Worm (Caenorhabditis elegans) whole organism, late embryonic: ENCODE measurements around the gene ins-17.

ENCODE experiments used
- C08G9.2 ChIP-seq: sonication (generic microtip); optimal IDR thresholded peaks from 2 replicates; lab custom pipeline; 2016; ENCODE audit warnings: mild to moderate bottlenecking, missing genetic modification characterization, moderate library complexity, missing compliant biosample characterization
- F13H6.1 ChIP-seq: sonication (generic microtip); optimal IDR thresholded peaks from 2 replicates; lab custom pipeline; 2016; ENCODE audit warnings: missing genetic modification characterization, missing compliant biosample characterization
- K02D7.2 ChIP-seq: sonication (generic microtip); optimal IDR thresholded peaks from 2 replicates; lab custom pipeline; 2017; ENCODE audit warnings: mild to moderate bottlenecking, missing genetic modification characterization, missing compliant biosample characterization
- K09A11.1 ChIP-seq: sonication (generic microtip); optimal IDR thresholded peaks from 2 replicates; lab custom pipeline; 2017; ENCODE audit warnings: antibody characterized with exemption, mild to moderate bottlenecking, missing genetic modification characterization, missing compliant biosample characterization; ENCODE audit not compliant: insufficient read depth
- T23F11.4 ChIP-seq: fragments of 200-800 bp; sonication (Bioruptor generic); optimal IDR thresholded peaks from 2 replicates; lab custom pipeline; 2018; ENCODE audit warnings: mild to moderate bottlenecking, missing genetic modification characterization, missing compliant biosample characterization
- Y22D7AL.16 ChIP-seq: sonication (generic microtip); optimal IDR thresholded peaks from 2 replicates; lab custom pipeline; 2016; ENCODE audit warnings: missing genetic modification characterization, missing compliant biosample characterization
- ama-1 ChIP-seq: fragments of 150-350 bp; optimal IDR thresholded peaks from 2 replicates; lab custom pipeline; 2014
- ceh-14 ChIP-seq: sonication (generic microtip); optimal IDR thresholded peaks from 2 replicates; lab custom pipeline; 2016; ENCODE audit warnings: missing genotype, missing genetic modification characterization, missing compliant biosample characterization
- ceh-18 ChIP-seq: sonication (generic microtip); optimal IDR thresholded peaks from 2 replicates; lab custom pipeline; 2016; ENCODE audit warnings: missing genetic modification characterization, missing compliant biosample characterization
- ceh-19 ChIP-seq: fragments of 200-800 bp; sonication (Bioruptor generic); optimal IDR thresholded peaks from 2 replicates; lab custom pipeline; 2018; ENCODE audit warnings: mild to moderate bottlenecking, missing genetic modification characterization, missing compliant biosample characterization
- ceh-2 ChIP-seq: sonication (generic microtip); optimal IDR thresholded peaks from 2 replicates; lab custom pipeline; 2016; ENCODE audit warnings: missing genotype, missing genetic modification characterization, missing compliant biosample characterization
- ceh-30 ChIP-seq: fragments of 150-350 bp; optimal IDR thresholded peaks from 2 replicates; lab custom pipeline; 2014; ENCODE audit warnings: missing biosample characterization, missing genetic modification characterization
- ceh-34 ChIP-seq: sonication (generic microtip); optimal IDR thresholded peaks from 2 replicates; lab custom pipeline; 2016; ENCODE audit warnings: mild to moderate bottlenecking, missing genetic modification characterization, missing compliant biosample characterization
- ceh-45 ChIP-seq: fragments of 200-800 bp; sonication (Bioruptor generic); IDR thresholded peaks from 2 replicates; pipeline ENCODE4 v1.3.6; 2022; ENCODE audit warnings: missing genetic modification reagents, missing genetic modification characterization, missing compliant biosample characterization
- ceh-6 ChIP-seq: fragments of 200-800 bp; sonication (Bioruptor generic); optimal IDR thresholded peaks from 2 replicates; lab custom pipeline; 2018; ENCODE audit warnings: mild to moderate bottlenecking, missing genetic modification characterization, missing compliant biosample characterization
- ceh-9 ChIP-seq: sonication (generic microtip); optimal IDR thresholded peaks from 2 replicates; lab custom pipeline; 2016; ENCODE audit warnings: mild to moderate bottlenecking, missing genetic modification characterization, inconsistent platforms, missing compliant biosample characterization
- dmd-4 ChIP-seq: sonication (generic microtip); optimal IDR thresholded peaks from 2 replicates; lab custom pipeline; 2016; ENCODE audit warnings: borderline replicate concordance, missing genetic modification characterization, missing compliant biosample characterization
- dve-1 ChIP-seq: sonication (generic microtip); optimal IDR thresholded peaks from 2 replicates; lab custom pipeline; 2017; ENCODE audit warnings: antibody characterized with exemption, mild to moderate bottlenecking, missing genetic modification characterization, missing compliant biosample characterization
- elt-2 ChIP-seq: sonication (generic microtip); optimal IDR thresholded peaks from 2 replicates; lab custom pipeline; 2016; ENCODE audit warnings: missing genetic modification reagents, missing genetic modification characterization, missing compliant biosample characterization
- elt-4 ChIP-seq: sonication (generic microtip); optimal IDR thresholded peaks from 2 replicates; lab custom pipeline; 2016; ENCODE audit warnings: missing genetic modification characterization, missing compliant biosample characterization
- eyg-1 ChIP-seq: sonication (generic microtip); optimal IDR thresholded peaks from 2 replicates; lab custom pipeline; 2016; ENCODE audit warnings: missing genotype, missing genetic modification characterization, missing compliant biosample characterization
- fax-1 ChIP-seq: sonication (generic microtip); optimal IDR thresholded peaks from 2 replicates; lab custom pipeline; 2016; ENCODE audit warnings: missing genotype, missing genetic modification characterization, missing compliant biosample characterization
- fkh-10 ChIP-seq: fragments of 150-350 bp; optimal IDR thresholded peaks from 2 replicates; lab custom pipeline; 2014; ENCODE audit warnings: missing biosample characterization, missing genetic modification reagents, missing genetic modification characterization
- fkh-6 ChIP-seq: sonication (generic microtip); optimal IDR thresholded peaks from 2 replicates; lab custom pipeline; 2016; ENCODE audit warnings: missing genetic modification characterization, missing compliant biosample characterization
- hlh-13 ChIP-seq: fragments of 200-800 bp; sonication (Bioruptor generic); optimal IDR thresholded peaks from 2 replicates; lab custom pipeline; 2018; ENCODE audit warnings: mild to moderate bottlenecking, missing genetic modification characterization, missing compliant biosample characterization
- hlh-15 ChIP-seq: sonication (generic microtip); optimal IDR thresholded peaks from 2 replicates; lab custom pipeline; 2016; ENCODE audit warnings: missing genetic modification characterization, missing compliant biosample characterization
- hlh-6 ChIP-seq: sonication (generic microtip); optimal IDR thresholded peaks from 2 replicates; lab custom pipeline; 2016; ENCODE audit warnings: missing genotype, missing genetic modification characterization, missing compliant biosample characterization
- hlh-8 ChIP-seq: sonication (generic microtip); optimal IDR thresholded peaks from 2 replicates; lab custom pipeline; 2016; ENCODE audit warnings: missing genotype, missing genetic modification characterization, missing compliant biosample characterization
- lim-6 ChIP-seq: sonication (generic microtip); optimal IDR thresholded peaks from 2 replicates; lab custom pipeline; 2016; ENCODE audit warnings: missing genetic modification characterization, missing compliant biosample characterization
- madf-2 ChIP-seq: sonication (generic microtip); optimal IDR thresholded peaks from 2 replicates; lab custom pipeline; 2017; ENCODE audit warnings: missing genetic modification characterization, missing compliant biosample characterization
- mec-3 ChIP-seq: sonication (generic microtip); optimal IDR thresholded peaks from 2 replicates; lab custom pipeline; 2016; ENCODE audit warnings: borderline replicate concordance, missing genetic modification characterization, missing compliant biosample characterization
- nhr-11 ChIP-seq: fragments of 150-350 bp; optimal IDR thresholded peaks from 2 replicates; lab custom pipeline; 2014; ENCODE audit warnings: missing biosample characterization, missing genetic modification characterization
- pat-9 ChIP-seq: fragments of 200-800 bp; sonication (Bioruptor generic); optimal IDR thresholded peaks from 2 replicates; lab custom pipeline; 2018; ENCODE audit warnings: mild to moderate bottlenecking, missing genetic modification characterization, moderate library complexity, missing compliant biosample characterization
- pqm-1 ChIP-seq: sonication (generic microtip); optimal IDR thresholded peaks from 2 replicates; lab custom pipeline; 2016; ENCODE audit warnings: missing genetic modification characterization, missing compliant biosample characterization
- pros-1 ChIP-seq: fragments of 150-350 bp; optimal IDR thresholded peaks from 2 replicates; lab custom pipeline; 2014; ENCODE audit warnings: missing biosample characterization, missing genetic modification reagents, missing genetic modification characterization
- ref-2 ChIP-seq: sonication (generic microtip); optimal IDR thresholded peaks from 2 replicates; lab custom pipeline; 2016; ENCODE audit warnings: missing genetic modification characterization, missing compliant biosample characterization
- tbx-7 ChIP-seq: sonication (generic microtip); optimal IDR thresholded peaks from 2 replicates; lab custom pipeline; 2016; ENCODE audit warnings: missing genotype, missing genetic modification characterization, missing compliant biosample characterization
- zip-5 ChIP-seq: sonication (generic microtip); optimal IDR thresholded peaks from 2 replicates; lab custom pipeline; 2016; ENCODE audit warnings: missing genetic modification characterization, missing compliant biosample characterization

Gene ins-17

ce11 chrIII:4498938-4499337 lies 21.6 kb upstream of the ins-17 start, which contains the start of the genes C07G2.5 and atf-7:
C07G2.5 (minus strand) TSS chrIII:4499038.
atf-7 (minus strand) TSS chrIII:4499045.
- TF ChIP-seq ama-1 (lab: Kevin White, UChicago) (no peak), zip-5 (tag; lab: Kevin White, UChicago) (no peak), elt-2 (tag; lab: Kevin White, UChicago) (no peak), fkh-6 (tag; lab: Kevin White, UChicago) (no peak), F13H6.1 (tag; lab: Kevin White, UChicago) (no peak), dmd-4 (tag; lab: Kevin White, UChicago) (no peak), elt-4 (tag; lab: Kevin White, UChicago) (no peak), pat-9 (tag; lab: Kevin White, UChicago) (no peak), hlh-13 (GFP tag; lab: Kevin White, UChicago) (no peak), K02D7.2 (tag; lab: Kevin White, UChicago) (no peak), ceh-18 (tag; lab: Kevin White, UChicago) (no peak), hlh-8 (tag; lab: Kevin White, UChicago) (no peak), Y22D7AL.16 (no peak), lim-6 (tag; lab: Kevin White, UChicago) (no peak)

- TF ChIP-seq ceh-9 (tag; lab: Kevin White, UChicago) (no peak), ref-2 (tag; lab: Kevin White, UChicago) (no peak), ceh-45 (GFP tag; lab: Robert Waterston, UW) (no peak), pqm-1 (tag; lab: Kevin White, UChicago) (no peak), K09A11.1 (tag; lab: Kevin White, UChicago) (no peak), lim-6 (tag; lab: Kevin White, UChicago) (no peak), elt-2 (tag; lab: Kevin White, UChicago) (no peak), F13H6.1 (tag; lab: Kevin White, UChicago) (no peak), ceh-2 (tag; lab: Kevin White, UChicago) (no peak), fax-1 (tag; lab: Kevin White, UChicago) (no peak), ama-1 (lab: Kevin White, UChicago) (no peak), ceh-19 (no peak), eyg-1 (no peak), ceh-30 (tag; lab: Kevin White, UChicago) (no peak), mec-3 (tag; lab: Kevin White, UChicago) (no peak), pat-9 (tag; lab: Kevin White, UChicago) (no peak)
These were observed 18.7 kb upstream of the ins-17 start for ce11 chrIII:4496085-4496484.

- TF ChIP-seq hlh-6: no peak
- TF ChIP-seq C08G9.2 (tag; lab: Kevin White, UChicago): no peak
- TF ChIP-seq tbx-7 (tag; lab: Kevin White, UChicago): no peak
- TF ChIP-seq ceh-34 (tag; lab: Kevin White, UChicago): no peak
- no peak for TF ChIP-seq hlh-15 (tag; lab: Kevin White, UChicago)
- no peak for TF ChIP-seq pros-1 (tag; lab: Kevin White, UChicago)
- TF ChIP-seq elt-2 (tag; lab: Kevin White, UChicago): no peak
- TF ChIP-seq nhr-11 (tag; lab: Kevin White, UChicago): no peak
- no peak for TF ChIP-seq ceh-14 (tag; lab: Kevin White, UChicago)
- TF ChIP-seq ceh-30 (tag; lab: Kevin White, UChicago): no peak
- no peak for TF ChIP-seq madf-2 (tag; lab: Kevin White, UChicago)
- TF ChIP-seq fkh-10 (GFP tag; lab: Kevin White, UChicago): no peak
- TF ChIP-seq ceh-6 (GFP tag; lab: Kevin White, UChicago): no peak
- TF ChIP-seq T23F11.4 (GFP tag; lab: Kevin White, UChicago): no peak
- TF ChIP-seq dve-1: no peak
- no peak for TF ChIP-seq elt-4 (tag; lab: Kevin White, UChicago)
These were observed 18.3 kb upstream of the ins-17 start for ce11 chrIII:4495685-4496084.
